Fruit fly (Drosophila melanogaster): ENCODE data around the gene cv-c.

cv-c gene

dm6 chr3R:14481569-14481968 lies at the start of gene cv-c:
TSS of gene cv-c (minus strand) at chr3R:14481713.
- no peak; the same call in 2 of the 3 replicates for TF ChIP-seq eg (GFP tag; IDR thresholded peaks at IDR 0.05)
- TF ChIP-seq spab (GFP tag; optimal IDR thresholded peaks at IDR 0.05): no peak
- TF ChIP-seq cyc (GFP tag; optimal IDR thresholded peaks at IDR 0.05): no peak
- no peak for TF ChIP-seq fd59A (GFP tag; optimal IDR thresholded peaks at IDR 0.05)
- TF ChIP-seq dac (GFP tag; optimal IDR thresholded peaks at IDR 0.05): no peak
- no peak for TF ChIP-seq CG15336 (GFP tag; IDR thresholded peaks at IDR 0.05)
- no peak for TF ChIP-seq CG3032 (tag; optimal IDR thresholded peaks at IDR 0.05)
- TF ChIP-seq CG1621 (tag; optimal IDR thresholded peaks at IDR 0.05): no peak
- 0 out of 3 replicates have a peak, but pooled peaks have one; percentile 13 for TF ChIP-seq CG6163 (GFP tag; IDR thresholded peaks at IDR 0.05)
- peak; percentile 13 for TF ChIP-seq net (GFP tag; optimal IDR thresholded peaks at IDR 0.05)
- TF ChIP-seq lz (GFP tag; optimal IDR thresholded peaks at IDR 0.05): no peak
- TF ChIP-seq vri (GFP tag; optimal IDR thresholded peaks at IDR 0.05): peak; percentile 21
- TF ChIP-seq Eip93F (GFP tag; optimal IDR thresholded peaks at IDR 0.05): peak; percentile 0
- TF ChIP-seq CG11762 (GFP tag; optimal IDR thresholded peaks at IDR 0.05; ENCODE audit: insufficient read depth): no peak
- TF ChIP-seq topi (GFP tag; optimal IDR thresholded peaks at IDR 0.05): peak; percentile 12
- TF ChIP-seq esn (GFP tag; optimal IDR thresholded peaks at IDR 0.05): no peak
- TF ChIP-seq dsx (GFP tag; optimal IDR thresholded peaks at IDR 0.05; ENCODE audit: poor library complexity, severe bottlenecking): peak; percentile 24
- TF ChIP-seq svp (GFP tag): peak; percentile 78
- TF ChIP-seq Gug (GFP tag; IDR thresholded peaks at IDR 0.05): no peak
- peak; percentile 19 for TF ChIP-seq Eip75B (GFP tag; optimal IDR thresholded peaks at IDR 0.05)
- TF ChIP-seq CG8632 (GFP tag; optimal IDR thresholded peaks at IDR 0.05): no peak
- TF ChIP-seq CG3919 (GFP tag; optimal IDR thresholded peaks at IDR 0.05): peak; percentile 35
- TF ChIP-seq Lpt (GFP tag; optimal IDR thresholded peaks at IDR 0.05): no peak
- TF ChIP-seq ss (GFP tag; optimal IDR thresholded peaks at IDR 0.05): peak; percentile 2 to 16
- TF ChIP-seq Sox14 (GFP tag; optimal IDR thresholded peaks at IDR 0.05): peak; percentile 31
- TF ChIP-seq CG6854 (GFP tag; optimal IDR thresholded peaks at IDR 0.05): peak; percentile 35
- TF ChIP-seq fkh (GFP tag; optimal IDR thresholded peaks at IDR 0.05): no peak
- no peak for TF ChIP-seq CG10669 (GFP tag; optimal IDR thresholded peaks at IDR 0.05)
- no peak for TF ChIP-seq achi (GFP tag; optimal IDR thresholded peaks at IDR 0.05)
- no peak for TF ChIP-seq acj6 (GFP tag; optimal IDR thresholded peaks at IDR 0.05)
- no peak for TF ChIP-seq Hr39 (GFP tag; optimal IDR thresholded peaks at IDR 0.05)
- peak; percentile 76 for TF ChIP-seq Eip78C (GFP tag)
- no peak for TF ChIP-seq CG34406 (GFP tag; optimal IDR thresholded peaks at IDR 0.05)

DNA sequence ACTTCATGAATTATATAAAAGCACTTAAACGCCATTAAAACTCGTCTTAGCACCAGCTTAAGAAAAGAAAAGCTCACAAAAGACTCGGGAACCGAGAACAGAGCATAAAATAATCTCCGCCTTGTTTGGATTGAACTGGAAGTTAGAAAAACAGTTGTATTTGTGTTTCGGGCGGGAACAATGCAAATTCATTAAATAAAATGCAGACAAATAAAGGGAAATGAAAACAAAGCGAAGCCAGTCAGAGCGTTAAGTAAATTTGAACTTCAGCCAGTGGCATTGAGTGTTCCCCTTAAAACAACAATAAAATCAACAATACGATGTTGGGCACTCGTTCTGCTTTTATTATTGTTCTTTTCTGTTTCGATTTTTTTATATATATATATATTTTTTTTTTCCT lies 45.1 kb upstream of the cv-c start:
- no peak for TF ChIP-seq Eip78C (GFP tag)
- TF ChIP-seq CG7368 (GFP tag; optimal IDR thresholded peaks at IDR 0.05): no peak
- TF ChIP-seq fkh (GFP tag; optimal IDR thresholded peaks at IDR 0.05): peak; percentile 65
- TF ChIP-seq Hr39 (GFP tag; optimal IDR thresholded peaks at IDR 0.05): no peak
- TF ChIP-seq CG11294 (GFP tag; IDR thresholded peaks at IDR 0.05): no peak
- no peak for TF ChIP-seq CG8119 (GFP tag; IDR thresholded peaks at IDR 0.05)
- TF ChIP-seq CG6163 (GFP tag; IDR thresholded peaks at IDR 0.05): no peak
- no peak for TF ChIP-seq pdm3 (GFP tag; optimal IDR thresholded peaks at IDR 0.05)
- TF ChIP-seq vri (GFP tag; optimal IDR thresholded peaks at IDR 0.05): no peak

dm6 chr3R:14520749-14521148 lies 39.2 kb upstream of the cv-c start, which contains the start of gene Cyp313a1:
TSS of gene Cyp313a1 (plus strand) at chr3R:14521049.
- TF ChIP-seq CG8632 (GFP tag; optimal IDR thresholded peaks at IDR 0.05) (no peak), Ets21C (GFP tag; optimal IDR thresholded peaks at IDR 0.05) (no peak), CG6808 (GFP tag; optimal IDR thresholded peaks at IDR 0.05) (no peak), esn (GFP tag; optimal IDR thresholded peaks at IDR 0.05) (no peak), CG9139 (GFP tag; optimal IDR thresholded peaks at IDR 0.05) (no peak), Lpt (GFP tag; optimal IDR thresholded peaks at IDR 0.05) (no peak), fd59A (GFP tag; optimal IDR thresholded peaks at IDR 0.05) (no peak), CG11762 (GFP tag; optimal IDR thresholded peaks at IDR 0.05; ENCODE audit: insufficient read depth) (no peak), Blimp-1 (GFP tag; optimal IDR thresholded peaks at IDR 0.05) (no peak), ss (GFP tag; optimal IDR thresholded peaks at IDR 0.05) (no peak)

Data from whole organism, prepupa.